Worm (Caenorhabditis elegans): ENCODE measurements around the gene him-8.

DNA sequence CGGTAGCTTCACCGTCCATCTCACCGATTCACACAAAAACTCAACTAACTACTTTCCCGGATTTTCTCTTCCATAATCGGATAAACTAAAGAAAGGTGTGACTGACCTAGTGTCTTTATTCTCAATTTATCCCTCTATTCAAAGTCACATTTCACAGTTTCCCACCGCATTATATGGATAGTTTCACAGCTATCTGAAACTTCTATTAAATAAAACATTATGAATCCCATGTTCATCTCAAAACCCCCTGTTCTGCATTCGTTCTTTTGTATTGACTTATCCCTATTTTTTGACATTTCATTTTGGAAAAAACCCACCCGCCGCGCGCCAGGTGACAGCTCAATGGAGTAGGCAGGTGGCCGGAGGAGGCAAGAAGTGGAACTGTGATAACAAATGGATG is 6.1 kb downstream of the him-8 start:
- TF ChIP-seq pha-4 (tag; optimal IDR thresholded peaks at IDR 0.05) (no peak), C08G9.2 (tag; optimal IDR thresholded peaks at IDR 0.05) (no peak), ets-4 (tag; optimal IDR thresholded peaks at IDR 0.05) (no peak), dmd-4 (tag; optimal IDR thresholded peaks at IDR 0.05; ENCODE audit: borderline replicate concordance) (no peak), ama-1 (optimal IDR thresholded peaks at IDR 0.05) (no peak), ceh-9 (tag; optimal IDR thresholded peaks at IDR 0.05) (no peak), ceh-31 (tag; optimal IDR thresholded peaks at IDR 0.05) (no peak), C38D4.7 (GFP tag; optimal IDR thresholded peaks at IDR 0.05) (no peak)
